Fruit fly (Drosophila melanogaster) whole organism, embryonic: ENCODE measurements around the gene Rpt5.

Experiments used
- Atf6 ChIP-seq: fragments of 200-800 bp; sonication (Bioruptor generic); IDR thresholded peaks from 2 replicates; pipeline ENCODE4 v1.3.6; 2022; ENCODE audit warnings: missing biosample characterization, missing genetic modification characterization
- BtbVII ChIP-seq: fragments of 200-800 bp; sonication (Bioruptor generic); optimal IDR thresholded peaks from 3 replicates; lab custom pipeline; 2017; ENCODE audit warnings: missing biosample characterization, mild to moderate bottlenecking, missing genetic modification characterization
- CG1233 ChIP-seq: fragments of 200-800 bp; sonication (Bioruptor generic); optimal IDR thresholded peaks from 4 replicates; lab custom pipeline; 2018; ENCODE audit warnings: missing biosample characterization, mild to moderate bottlenecking, missing genetic modification characterization
- CG12942 ChIP-seq: fragments of 200-800 bp; sonication (Bioruptor generic); optimal IDR thresholded peaks from 3 replicates; lab custom pipeline; 2016; ENCODE audit warnings: missing biosample characterization, missing genetic modification characterization
- CG14014 ChIP-seq: fragments of 200-800 bp; sonication (Bioruptor generic); IDR thresholded peaks from 2 replicates; pipeline ENCODE4 v1.3.6; 2022; ENCODE audit warnings: missing biosample characterization, missing genetic modification characterization
- CG14667 ChIP-seq: fragments of 200-800 bp; sonication (Bioruptor generic); IDR thresholded peaks from 2 replicates; pipeline ENCODE4 v1.3.6; 2022; ENCODE audit warnings: missing biosample characterization, missing genetic modification characterization
- CG14860 ChIP-seq: fragments of 200-800 bp; sonication (Bioruptor generic); IDR thresholded peaks from 3 replicates; pipeline ENCODE4 v1.3.6; 2022; ENCODE audit warnings: missing biosample characterization, missing genetic modification characterization; ENCODE audit not compliant: partially characterized antibody
- CG30020 ChIP-seq: fragments of 200-800 bp; optimal IDR thresholded peaks from 2 replicates; lab custom pipeline; 2019; ENCODE audit warnings: missing biosample characterization, mild to moderate bottlenecking, missing genetic modification characterization, moderate library complexity
- CG31365 ChIP-seq: fragments of 200-800 bp; sonication (Bioruptor generic); optimal IDR thresholded peaks from 2 replicates; lab custom pipeline; 2018; ENCODE audit warnings: missing biosample characterization, mild to moderate bottlenecking, missing genetic modification characterization
- CG32772 ChIP-seq: fragments of 200-800 bp; sonication (Bioruptor generic); IDR thresholded peaks from 2 replicates; pipeline ENCODE4 v1.3.6; 2022; ENCODE audit warnings: missing biosample characterization, missing genetic modification characterization
- CG34376 ChIP-seq: fragments of 200-800 bp; sonication (Bioruptor generic); optimal IDR thresholded peaks from 2 replicates; lab custom pipeline; 2018; ENCODE audit warnings: missing biosample characterization, mild to moderate bottlenecking, missing genetic modification characterization
- CG4328 ChIP-seq: fragments of 200-800 bp; sonication (Bioruptor generic); optimal IDR thresholded peaks from 3 replicates; lab custom pipeline; 2017; ENCODE audit warnings: missing biosample characterization, missing genetic modification reagents, missing genetic modification characterization
- CG4617 ChIP-seq: fragments of 200-800 bp; sonication (Bioruptor generic); optimal IDR thresholded peaks from 3 replicates; lab custom pipeline; 2016; ENCODE audit warnings: missing biosample characterization, missing genetic modification characterization, borderline replicate concordance
- CG6254 ChIP-seq: fragments of 200-800 bp; sonication (Bioruptor generic); optimal IDR thresholded peaks from 3 replicates; lab custom pipeline; 2017; ENCODE audit warnings: mild to moderate bottlenecking, missing biosample characterization, missing genetic modification reagents, missing genetic modification characterization
- CG6689 ChIP-seq: fragments of 200-800 bp; sonication (Bioruptor generic); IDR thresholded peaks from 2 replicates; pipeline ENCODE4 v1.3.6; 2022; ENCODE audit warnings: missing biosample characterization, missing genetic modification characterization
- CG6791 ChIP-seq: fragments of 200-800 bp; sonication (Bioruptor generic); IDR thresholded peaks from 3 replicates; pipeline ENCODE4 v1.3.6; 2022; ENCODE audit warnings: missing biosample characterization, missing genetic modification characterization; ENCODE audit not compliant: partially characterized antibody
- CG8388 ChIP-seq: fragments of 200-800 bp; sonication (Bioruptor generic); optimal IDR thresholded peaks from 2 replicates; lab custom pipeline; 2019; ENCODE audit warnings: missing biosample characterization, mild to moderate bottlenecking, missing genetic modification characterization, moderate library complexity
- CG9609 ChIP-seq: fragments of 200-800 bp; sonication (Bioruptor generic); optimal IDR thresholded peaks from 3 replicates; lab custom pipeline; 2016; ENCODE audit warnings: missing biosample characterization, missing genetic modification characterization
- CkIIα-i1 ChIP-seq: fragments of 200-800 bp; sonication (Bioruptor generic); IDR thresholded peaks from 2 replicates; pipeline ENCODE4 v1.3.6; 2022; ENCODE audit warnings: missing biosample characterization, missing genetic modification characterization
- Dbx ChIP-seq: fragments of 200-800 bp; sonication (Bioruptor generic); IDR thresholded peaks from 3 replicates; pipeline ENCODE4 v1.3.6; 2022; ENCODE audit warnings: missing biosample characterization, missing genetic modification characterization
- Dfd ChIP-seq, 2 experiments: fragments of >200 bp; optimal IDR thresholded peaks; 2 replicates each; lab custom pipeline; 2017; ENCODE audit warnings: missing biosample characterization in 2 of 2, missing genetic modification characterization in 2 of 2
- Fer3 ChIP-seq: fragments of 200-800 bp; sonication (Bioruptor generic); optimal IDR thresholded peaks from 2 replicates; lab custom pipeline; 2018; ENCODE audit warnings: missing biosample characterization, mild to moderate bottlenecking, missing genetic modification characterization, moderate library complexity
- Gsc ChIP-seq: fragments of 200-800 bp; sonication (Bioruptor generic); IDR thresholded peaks from 2 replicates; pipeline ENCODE4 v1.3.6; 2022; ENCODE audit warnings: missing biosample characterization, missing genetic modification characterization
- Hand ChIP-seq: fragments of 200-800 bp; sonication (Bioruptor generic); optimal IDR thresholded peaks from 2 replicates; lab custom pipeline; 2017; ENCODE audit warnings: mild to moderate bottlenecking, missing biosample characterization, missing genetic modification reagents, missing genetic modification characterization
- Neu2 ChIP-seq: fragments of 200-800 bp; sonication (Bioruptor generic); optimal IDR thresholded peaks from 3 replicates; lab custom pipeline; 2016; ENCODE audit warnings: missing biosample characterization, missing genetic modification characterization, borderline replicate concordance
- Ptx1 ChIP-seq: fragments of 200-800 bp; sonication (Bioruptor generic); IDR thresholded peaks from 2 replicates; pipeline ENCODE4 v1.3.6; 2022; ENCODE audit warnings: missing biosample characterization, missing genetic modification characterization
- Spps ChIP-seq: fragments of 200-800 bp; sonication (Bioruptor generic); optimal IDR thresholded peaks from 2 replicates; lab custom pipeline; 2018; ENCODE audit warnings: missing biosample characterization, mild to moderate bottlenecking, missing genetic modification characterization
- aop ChIP-seq: fragments of 200-800 bp; sonication (Bioruptor generic); IDR thresholded peaks from 2 replicates; pipeline ENCODE4 v1.3.6; 2022; ENCODE audit warnings: missing biosample characterization, missing genetic modification characterization
- ash1 ChIP-seq: fragments of 200-800 bp; sonication (Bioruptor generic); optimal IDR thresholded peaks from 2 replicates; lab custom pipeline; 2018; ENCODE audit warnings: missing biosample characterization, mild to moderate bottlenecking, missing genetic modification characterization
- ato ChIP-seq: fragments of 200-800 bp; sonication (Bioruptor generic); IDR thresholded peaks from 2 replicates; pipeline ENCODE4 v1.3.6; 2022; ENCODE audit warnings: missing biosample characterization, missing genetic modification characterization; ENCODE audit not compliant: partially characterized antibody
- bowl ChIP-seq: fragments of 200-800 bp; sonication (Bioruptor generic); IDR thresholded peaks from 2 replicates; pipeline ENCODE4 v1.3.6; 2022; ENCODE audit warnings: missing biosample characterization, missing genetic modification characterization
- corto ChIP-seq: fragments of 200-800 bp; sonication (Bioruptor generic); optimal IDR thresholded peaks from 2 replicates; lab custom pipeline; 2016; ENCODE audit warnings: missing biosample characterization, mild to moderate bottlenecking, missing genetic modification characterization, moderate library complexity
- ewg ChIP-seq: fragments of 200-800 bp; sonication (Bioruptor generic); optimal IDR thresholded peaks from 3 replicates; lab custom pipeline; 2017; ENCODE audit warnings: mild to moderate bottlenecking, missing biosample characterization, missing genetic modification reagents, missing genetic modification characterization
- gce ChIP-seq: fragments of 200-800 bp; sonication (Bioruptor generic); IDR thresholded peaks from 3 replicates; pipeline ENCODE4 v1.3.6; 2022; ENCODE audit warnings: missing biosample characterization, missing genetic modification characterization
- grau ChIP-seq: fragments of 200-800 bp; optimal IDR thresholded peaks from 3 replicates; lab custom pipeline; 2019; ENCODE audit warnings: missing biosample characterization, mild to moderate bottlenecking, missing genetic modification characterization, moderate library complexity
- klu ChIP-seq: fragments of 200-800 bp; sonication (Bioruptor generic); IDR thresholded peaks from 2 replicates; pipeline ENCODE4 v1.3.6; 2022; ENCODE audit warnings: missing biosample characterization, missing genetic modification characterization
- lbe ChIP-seq: fragments of 200-800 bp; sonication (Bioruptor generic); optimal IDR thresholded peaks from 2 replicates; lab custom pipeline; 2016; ENCODE audit warnings: missing biosample characterization, mild to moderate bottlenecking, missing genetic modification characterization
- lola ChIP-seq, 3 experiments: fragments of >200 bp in 2 of 3; fragments of 200-800 bp in 1 of 3; sonication (Bioruptor generic) in 1 of 3; optimal IDR thresholded peaks; 2 replicates each; lab custom pipeline; 2017 to 2019; ENCODE audit warnings: missing biosample characterization in 3 of 3, missing genetic modification characterization in 3 of 3, mild to moderate bottlenecking in 1 of 3, moderate library complexity in 1 of 3
- mirr ChIP-seq: fragments of 200-800 bp; sonication (Bioruptor generic); optimal IDR thresholded peaks from 3 replicates; lab custom pipeline; 2018; ENCODE audit warnings: missing biosample characterization, mild to moderate bottlenecking, missing genetic modification characterization
- nerfin-1 ChIP-seq: fragments of 200-800 bp; sonication (Bioruptor generic); optimal IDR thresholded peaks from 3 replicates; lab custom pipeline; 2019; ENCODE audit warnings: missing biosample characterization, mild to moderate bottlenecking, missing genetic modification characterization, moderate library complexity
- oc ChIP-seq: fragments of 200-800 bp; sonication (Bioruptor generic); optimal IDR thresholded peaks from 2 replicates; lab custom pipeline; 2018; ENCODE audit warnings: missing biosample characterization, mild to moderate bottlenecking, missing genetic modification characterization, moderate library complexity
- otp ChIP-seq: fragments of 200-800 bp; sonication (Bioruptor generic); IDR thresholded peaks from 3 replicates; pipeline ENCODE4, ENCODE4 v1.3.6; 2022; ENCODE audit warnings: missing biosample characterization, missing genetic modification characterization
- p53 ChIP-seq: fragments of 200-800 bp; sonication (Bioruptor generic); optimal IDR thresholded peaks from 2 replicates; lab custom pipeline; 2016; ENCODE audit warnings: missing biosample characterization, missing genetic modification characterization
- pros ChIP-seq: fragments of 200-800 bp; sonication (Bioruptor generic); optimal IDR thresholded peaks from 3 replicates; lab custom pipeline; 2019; ENCODE audit warnings: missing biosample characterization, mild to moderate bottlenecking, missing genetic modification characterization, moderate library complexity
- schlank ChIP-seq: fragments of 200-800 bp; sonication (Bioruptor generic); optimal IDR thresholded peaks from 2 replicates; lab custom pipeline; 2018; ENCODE audit warnings: missing biosample characterization, mild to moderate bottlenecking, missing genetic modification characterization
- scrt ChIP-seq: fragments of 200-800 bp; sonication (Bioruptor generic); optimal IDR thresholded peaks from 2 replicates; lab custom pipeline; 2018; ENCODE audit warnings: missing biosample characterization, mild to moderate bottlenecking, missing genetic modification characterization, moderate library complexity
- sens-2 ChIP-seq: fragments of 200-800 bp; sonication (Bioruptor generic); IDR thresholded peaks from 2 replicates; pipeline ENCODE4 v1.3.6; 2022; ENCODE audit warnings: missing biosample characterization, missing genetic modification characterization
- tio ChIP-seq: fragments of 200-800 bp; sonication (Bioruptor generic); optimal IDR thresholded peaks from 2 replicates; lab custom pipeline; 2017; ENCODE audit warnings: missing biosample characterization, missing genetic modification characterization, inconsistent platforms
- usp ChIP-seq: fragments of >200 bp; optimal IDR thresholded peaks from 2 replicates; lab custom pipeline; 2017; ENCODE audit warnings: missing biosample characterization, missing genetic modification characterization

Rpt5 gene

dm6 chr3R:23709508-23710208 is 43.0 kb upstream of the Rpt5 start, which contains the start of gene CG10301 (continued):
- TF ChIP-seq CG34376 = no peak
- TF ChIP-seq BtbVII (GFP tag; lab: Kevin White, UChicago) = no peak
- peak; percentile 59 for TF ChIP-seq CG6689 (GFP tag; lab: Robert Waterston, UW)
- TF ChIP-seq klu (GFP tag; lab: Robert Waterston, UW) = no peak
- TF ChIP-seq CG14667 = peak; percentile 56
- TF ChIP-seq CG6791 (GFP tag; lab: Robert Waterston, UW) = no peak
- TF ChIP-seq otp (GFP tag; lab: Robert Waterston, UW) = peak; percentile 69; the same call in 2 of the 3 replicates
- no peak for TF ChIP-seq CG31365
- no peak for TF ChIP-seq CG30020
- TF ChIP-seq CG9609 (GFP tag; lab: Kevin White, UChicago) = peak; percentile 6
- peak; percentile 43; the same call in 1 of the 2 replicates for TF ChIP-seq Ptx1
- TF ChIP-seq oc (tag; lab: Kevin White, UChicago) = peak; percentile 52
- peak; percentile 65 for TF ChIP-seq grau (tag; lab: Kevin White, UChicago)
- no peak for TF ChIP-seq Dfd (GFP tag; optimal IDR thresholded peaks at IDR 0.05; lab: Kevin White, UChicago)
- TF ChIP-seq nerfin-1 (tag; lab: Kevin White, UChicago) = peak; percentile 45
- no peak for TF ChIP-seq schlank (tag; lab: Kevin White, UChicago)
- TF ChIP-seq CG14860 (GFP tag; lab: Robert Waterston, UW) = no peak
- TF ChIP-seq CkIIα-i1 = no peak
- TF ChIP-seq CG6254 (GFP tag; lab: Kevin White, UChicago) = peak; percentile 67
- peak in 1 of 3 experiments; percentile 81 for TF ChIP-seq lola (GFP tag; optimal IDR thresholded peaks at IDR 0.05; lab: Kevin White, UChicago)
- TF ChIP-seq Hand = no peak
- peak; percentile 56 for TF ChIP-seq CG1233 (GFP tag; lab: Kevin White, UChicago)
- no peak for TF ChIP-seq ato (GFP tag; lab: Robert Waterston, UW)
- no peak for TF ChIP-seq pros
- TF ChIP-seq CG8388 = peak; percentile 65
- peak; percentile 16 for TF ChIP-seq CG4617 (GFP tag; lab: Kevin White, UChicago)
- peak; percentile 71 for TF ChIP-seq sens-2 (GFP tag; lab: Robert Waterston, UW)
- TF ChIP-seq Fer3 (tag; lab: Kevin White, UChicago) = peak; percentile 8
- TF ChIP-seq CG4328 (GFP tag; lab: Kevin White, UChicago) = no peak
- TF ChIP-seq aop (GFP tag; lab: Robert Waterston, UW) = 0 out of 2 replicates have a peak, but pooled peaks have one; percentile 38
- TF ChIP-seq corto (GFP tag; lab: Kevin White, UChicago) = no peak
- TF ChIP-seq Neu2 (GFP tag; lab: Kevin White, UChicago) = no peak
- TF ChIP-seq bowl (GFP tag; lab: Robert Waterston, UW) = no peak
- no peak for TF ChIP-seq Dbx (GFP tag; lab: Robert Waterston, UW)
- peak; percentile 39 for TF ChIP-seq CG12942
- TF ChIP-seq tio (GFP tag; lab: Kevin White, UChicago) = peak; percentile 52
- TF ChIP-seq ewg = peak; percentile 56
- no peak for TF ChIP-seq gce (GFP tag; lab: Robert Waterston, UW)
- no peak for TF ChIP-seq usp (GFP tag; lab: Kevin White, UChicago)
- peak; percentile 28 for TF ChIP-seq Spps (tag; lab: Kevin White, UChicago)
- TF ChIP-seq mirr = no peak
- no peak for TF ChIP-seq CG14014 (GFP tag; lab: Robert Waterston, UW)
- no peak for TF ChIP-seq Atf6 (GFP tag; lab: Robert Waterston, UW)
- no peak for TF ChIP-seq ash1
- TF ChIP-seq lbe = no peak
- TF ChIP-seq scrt (GFP tag; lab: Kevin White, UChicago) = no peak
- peak; percentile 49; the same call in 1 of the 2 replicates for TF ChIP-seq CG32772
- peak; percentile 25; the same call in 1 of the 2 replicates for TF ChIP-seq Gsc (GFP tag; lab: Robert Waterston, UW)
- no peak for TF ChIP-seq p53 (GFP tag; lab: Kevin White, UChicago)
